Worm (Caenorhabditis elegans) whole organism, L4 larva: ENCODE results near the gene mex-5.

Experiments
- D1046.2 ChIP-seq: fragments of 200-800 bp; sonication (Bioruptor generic); IDR thresholded peaks from 2 replicates; pipeline ENCODE4 v1.3.6; 2022; ENCODE audit warnings: missing genetic modification characterization, missing compliant biosample characterization
- F37D6.2 ChIP-seq: sonication (generic microtip); optimal IDR thresholded peaks from 2 replicates; lab custom pipeline; 2016; ENCODE audit warnings: mild to moderate bottlenecking, missing genetic modification characterization, missing compliant biosample characterization
- ZK546.5 ChIP-seq, 2 experiments: sonication (generic microtip); optimal IDR thresholded peaks; 2 replicates each; lab custom pipeline; 2017; ENCODE audit warnings: missing biosample characterization in 2 of 2, missing genetic modification characterization in 2 of 2
- aly-2 ChIP-seq: sonication (generic microtip); optimal IDR thresholded peaks from 2 replicates; lab custom pipeline; 2018; ENCODE audit warnings: missing biosample characterization, missing genetic modification characterization
- ctbp-1 ChIP-seq: fragments of 200-800 bp; sonication (Bioruptor generic); IDR thresholded peaks from 2 replicates; pipeline ENCODE4 v1.3.6; 2022; ENCODE audit warnings: missing genetic modification reagents, missing genetic modification characterization, missing compliant biosample characterization
- daf-16 ChIP-seq, 3 experiments: sonication (generic microtip); optimal IDR thresholded peaks; 2 replicates each; lab custom pipeline; 2016 to 2017; ENCODE audit warnings: missing genetic modification characterization in 3 of 3, missing genetic modification reagents in 3 of 3, mild to moderate bottlenecking in 2 of 3, missing compliant biosample characterization in 2 of 3, missing biosample characterization in 1 of 3, moderate library complexity in 1 of 3
- daf-8 ChIP-seq: fragments of 200-800 bp; sonication (Bioruptor generic); IDR thresholded peaks from 2 replicates; pipeline ENCODE4 v1.3.6; 2022; ENCODE audit warnings: missing genetic modification characterization, missing compliant biosample characterization
- fos-1 ChIP-seq: fragments of 150-350 bp; optimal IDR thresholded peaks from 2 replicates; lab custom pipeline; 2014; ENCODE audit warnings: missing biosample characterization, missing genetic modification characterization
- lin-29 ChIP-seq: fragments of 200-800 bp; sonication (Bioruptor generic); IDR thresholded peaks from 2 replicates; pipeline ENCODE4 v1.3.6; 2022; ENCODE audit warnings: missing genetic modification reagents, missing genetic modification characterization, missing compliant biosample characterization
- lir-3 ChIP-seq: sonication (generic microtip); optimal IDR thresholded peaks from 2 replicates; lab custom pipeline; 2016; ENCODE audit warnings: mild to moderate bottlenecking, missing genetic modification characterization, missing compliant biosample characterization
- nhr-6 ChIP-seq: fragments of 150-350 bp; optimal IDR thresholded peaks from 2 replicates; lab custom pipeline; 2014; ENCODE audit warnings: missing biosample characterization, missing genetic modification characterization
- pha-4 ChIP-seq, 2 experiments: fragments of 150-350 bp in 1 of 2; fragments of 200-800 bp in 1 of 2; sonication (Bioruptor generic) in 1 of 2; IDR thresholded peaks in 1 of 2; optimal IDR thresholded peaks in 1 of 2; 2 replicates each; pipeline versions ENCODE4 v1.3.6 to Lab custom; 2014 to 2022; ENCODE audit warnings: missing genetic modification characterization in 2 of 2, missing genetic modification reagents in 2 of 2, missing biosample characterization in 1 of 2, missing compliant biosample characterization in 1 of 2
- saeg-2 ChIP-seq: fragments of 200-800 bp; sonication (Bioruptor generic); IDR thresholded peaks from 2 replicates; pipeline ENCODE4 v1.3.6; 2022; ENCODE audit warnings: missing genetic modification reagents, missing genetic modification characterization, missing compliant biosample characterization

DNA sequence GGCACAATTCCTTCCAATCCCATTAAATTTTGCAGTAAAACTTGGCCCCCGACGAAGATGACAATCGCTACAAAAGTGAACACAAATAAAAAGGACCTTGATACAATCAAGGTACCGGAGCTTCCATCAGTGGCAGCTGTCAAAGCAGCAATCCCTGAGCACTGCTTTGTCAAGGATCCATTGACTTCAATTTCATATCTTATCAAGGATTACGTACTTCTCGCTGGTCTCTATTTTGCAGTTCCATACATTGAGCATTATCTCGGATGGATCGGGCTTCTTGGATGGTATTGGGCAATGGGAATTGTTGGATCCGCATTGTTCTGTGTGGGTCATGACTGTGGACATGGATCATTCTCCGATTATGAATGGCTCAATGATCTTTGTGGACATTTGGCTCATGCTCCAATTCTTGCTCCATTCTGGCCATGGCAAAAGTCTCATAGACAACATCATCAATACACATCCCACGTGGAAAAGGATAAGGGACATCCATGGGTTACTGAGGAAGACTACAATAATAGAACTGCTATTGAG, 29.6 kb upstream of the mex-5 start, which contains the start of gene fat-2:
- TF ChIP-seq fos-1 (no peak), D1046.2 (GFP tag; lab: Robert Waterston, UW) (no peak), daf-16 (GFP tag; optimal IDR thresholded peaks at IDR 0.05; lab: Kevin White, UChicago) (no peak), daf-16 (tag; optimal IDR thresholded peaks at IDR 0.05; lab: Kevin White, UChicago) (no peak), pha-4 (GFP tag; IDR thresholded peaks at IDR 0.05; lab: Robert Waterston, UW) (no peak), pha-4 (tag; optimal IDR thresholded peaks at IDR 0.05; lab: Kevin White, UChicago) (no peak), ctbp-1 (GFP tag; lab: Robert Waterston, UW) (no peak), nhr-6 (tag; lab: Kevin White, UChicago) (no peak), lir-3 (tag; lab: Kevin White, UChicago) (no peak), daf-8 (GFP tag; lab: Robert Waterston, UW) (no peak), saeg-2 (no peak), F37D6.2 (tag; lab: Kevin White, UChicago) (no peak), lin-29 (GFP tag; lab: Robert Waterston, UW) (no peak), ZK546.5 (tag; optimal IDR thresholded peaks at IDR 0.05; lab: Kevin White, UChicago) (no peak), aly-2 (tag; lab: Kevin White, UChicago) (no peak)
